Fruit fly (Drosophila melanogaster) whole organism, prepupa: ENCODE data around the gene CG42763.

Experiments
- Blimp-1 ChIP-seq: fragments of 200-800 bp; sonication (Bioruptor generic); optimal IDR thresholded peaks from 3 replicates; lab custom pipeline; 2017; ENCODE audit warnings: missing biosample characterization, missing genetic modification characterization, mild to moderate bottlenecking, moderate library complexity, missing genetic modification reagents
- CG10669 ChIP-seq: fragments of 200-800 bp; sonication (Bioruptor generic); optimal IDR thresholded peaks from 3 replicates; lab custom pipeline; 2018; ENCODE audit warnings: missing biosample characterization, mild to moderate bottlenecking, missing genetic modification characterization, moderate library complexity
- CG11762 ChIP-seq: fragments of 200-800 bp; sonication (Bioruptor generic); optimal IDR thresholded peaks from 3 replicates; lab custom pipeline; 2016; ENCODE audit warnings: missing biosample characterization, missing genetic modification characterization; ENCODE audit not compliant: insufficient read depth
- CG15336 ChIP-seq: fragments of 200-800 bp; sonication (Bioruptor generic); IDR thresholded peaks from 2 replicates; pipeline ENCODE4 v1.3.6; 2022; ENCODE audit warnings: missing biosample characterization, missing genetic modification characterization
- CG1621 ChIP-seq: fragments of 200-800 bp; sonication (Bioruptor generic); optimal IDR thresholded peaks from 3 replicates; lab custom pipeline; 2018; ENCODE audit warnings: missing biosample characterization, mild to moderate bottlenecking, missing genetic modification characterization
- CG16779 ChIP-seq: fragments of 200-800 bp; sonication (Bioruptor generic); optimal IDR thresholded peaks from 3 replicates; lab custom pipeline; 2017; ENCODE audit warnings: missing biosample characterization, mild to moderate bottlenecking, missing genetic modification characterization
- CG3032 ChIP-seq: fragments of 200-800 bp; optimal IDR thresholded peaks from 2 replicates; lab custom pipeline; 2019; ENCODE audit warnings: missing biosample characterization, mild to moderate bottlenecking, missing genetic modification characterization, moderate library complexity
- CG31627 ChIP-seq: fragments of 200-800 bp; sonication (Bioruptor generic); optimal IDR thresholded peaks from 3 replicates; lab custom pipeline; 2016; ENCODE audit warnings: missing biosample characterization, missing genetic modification characterization
- CG32006 ChIP-seq: fragments of 200-800 bp; sonication (Bioruptor generic); optimal IDR thresholded peaks from 3 replicates; lab custom pipeline; 2017; ENCODE audit warnings: missing biosample characterization, mild to moderate bottlenecking, missing genetic modification characterization
- CG34406 ChIP-seq: fragments of 200-800 bp; sonication (Bioruptor generic); optimal IDR thresholded peaks from 3 replicates; lab custom pipeline; 2016; ENCODE audit warnings: missing biosample characterization, missing genetic modification characterization
- CG3919 ChIP-seq: fragments of 200-800 bp; sonication (Bioruptor generic); optimal IDR thresholded peaks from 3 replicates; lab custom pipeline; 2016; ENCODE audit warnings: missing biosample characterization, missing genetic modification characterization
- CG4318 ChIP-seq: fragments of 200-800 bp; sonication (Bioruptor generic); optimal IDR thresholded peaks from 3 replicates; lab custom pipeline; 2017; ENCODE audit warnings: missing biosample characterization, mild to moderate bottlenecking, missing genetic modification characterization
- CG6163 ChIP-seq: fragments of 200-800 bp; sonication (Bioruptor generic); IDR thresholded peaks from 3 replicates; pipeline ENCODE4 v1.3.6; 2022; ENCODE audit warnings: missing biosample characterization, missing genetic modification characterization
- CG6276 ChIP-seq: fragments of 200-800 bp; sonication (Bioruptor generic); optimal IDR thresholded peaks from 2 replicates; lab custom pipeline; 2017; ENCODE audit warnings: missing biosample characterization, mild to moderate bottlenecking, missing genetic modification characterization
- CG6792 ChIP-seq: fragments of 200-800 bp; sonication (Bioruptor generic); optimal IDR thresholded peaks from 3 replicates; lab custom pipeline; 2016; ENCODE audit warnings: missing biosample characterization, missing genetic modification characterization
- CG6854 ChIP-seq: fragments of 200-800 bp; sonication (Bioruptor generic); optimal IDR thresholded peaks from 2 replicates; lab custom pipeline; 2017; ENCODE audit warnings: missing biosample characterization, mild to moderate bottlenecking, missing genetic modification characterization
- CG7368 ChIP-seq: fragments of 200-800 bp; sonication (Bioruptor generic); optimal IDR thresholded peaks from 3 replicates; lab custom pipeline; 2016; ENCODE audit warnings: missing biosample characterization, missing genetic modification characterization
- CG8119 ChIP-seq: fragments of 200-800 bp; sonication (Bioruptor generic); IDR thresholded peaks from 3 replicates; pipeline ENCODE4 v1.3.6; 2022; ENCODE audit warnings: missing biosample characterization, missing genetic modification characterization
- CG8319 ChIP-seq: fragments of 200-800 bp; sonication (Bioruptor generic); optimal IDR thresholded peaks from 3 replicates; lab custom pipeline; 2016; ENCODE audit warnings: missing biosample characterization, missing genetic modification characterization
- CG8632 ChIP-seq: fragments of 200-800 bp; sonication (Bioruptor generic); optimal IDR thresholded peaks from 3 replicates; lab custom pipeline; 2016; ENCODE audit warnings: missing biosample characterization, missing genetic modification characterization
- CG9139 ChIP-seq: fragments of 200-800 bp; sonication (Bioruptor generic); optimal IDR thresholded peaks from 3 replicates; lab custom pipeline; 2017; ENCODE audit warnings: missing biosample characterization, mild to moderate bottlenecking, missing genetic modification characterization
- Eip75B ChIP-seq: fragments of 200-800 bp; sonication (Bioruptor generic); optimal IDR thresholded peaks from 3 replicates; lab custom pipeline; 2016; ENCODE audit warnings: missing biosample characterization, missing genetic modification characterization
- Eip78C ChIP-seq: fragments of 200-800 bp; sonication (Bioruptor generic); peaks from one replicate; lab custom pipeline; 2016; ENCODE audit warnings: missing biosample characterization, missing genetic modification characterization
- Ets21C ChIP-seq: fragments of 200-800 bp; sonication (Bioruptor generic); optimal IDR thresholded peaks from 3 replicates; lab custom pipeline; 2016; ENCODE audit warnings: missing biosample characterization, missing genetic modification characterization
- Gug ChIP-seq: fragments of 200-800 bp; sonication (Bioruptor generic); IDR thresholded peaks from 2 replicates; pipeline ENCODE4 v1.3.6; 2022; ENCODE audit warnings: missing biosample characterization, missing genetic modification characterization
- Hr38 ChIP-seq: sonication (Bioruptor generic); optimal IDR thresholded peaks from 2 replicates; lab custom pipeline; 2016; ENCODE audit warnings: missing biosample characterization, missing genetic modification characterization
- Hr4 ChIP-seq: fragments of 200-800 bp; sonication (Bioruptor generic); optimal IDR thresholded peaks from 3 replicates; lab custom pipeline; 2016; ENCODE audit warnings: missing biosample characterization, missing genetic modification characterization
- Lpt ChIP-seq: fragments of 200-800 bp; sonication (Bioruptor generic); optimal IDR thresholded peaks from 3 replicates; lab custom pipeline; 2016; ENCODE audit warnings: missing biosample characterization, missing genetic modification characterization
- Smox ChIP-seq: fragments of 200-800 bp; sonication (Bioruptor generic); optimal IDR thresholded peaks from 3 replicates; lab custom pipeline; 2016; ENCODE audit warnings: missing biosample characterization, missing genetic modification characterization
- Sox14 ChIP-seq: fragments of 200-800 bp; sonication (Bioruptor generic); optimal IDR thresholded peaks from 3 replicates; lab custom pipeline; 2016; ENCODE audit warnings: missing biosample characterization, missing genetic modification characterization
- Sox15 ChIP-seq: fragments of 200-800 bp; sonication (Bioruptor generic); optimal IDR thresholded peaks from 3 replicates; lab custom pipeline; 2016; ENCODE audit warnings: missing biosample characterization, missing genetic modification characterization
- achi ChIP-seq: fragments of 200-800 bp; sonication (Bioruptor generic); optimal IDR thresholded peaks from 3 replicates; lab custom pipeline; 2016; ENCODE audit warnings: missing biosample characterization, missing genetic modification characterization
- acj6 ChIP-seq: fragments of 200-800 bp; sonication (Bioruptor generic); optimal IDR thresholded peaks from 3 replicates; lab custom pipeline; 2016; ENCODE audit warnings: missing biosample characterization, missing genetic modification characterization
- dac ChIP-seq: fragments of 200-800 bp; sonication (Bioruptor generic); optimal IDR thresholded peaks from 2 replicates; lab custom pipeline; 2017; ENCODE audit warnings: missing biosample characterization, mild to moderate bottlenecking, missing genetic modification characterization
- dsx ChIP-seq: fragments of 200-800 bp; optimal IDR thresholded peaks from 3 replicates; lab custom pipeline; 2019; ENCODE audit warnings: missing biosample characterization, mild to moderate bottlenecking, missing genetic modification characterization, moderate library complexity; ENCODE audit not compliant: poor library complexity, severe bottlenecking
- esn ChIP-seq: fragments of 200-800 bp; sonication (Bioruptor generic); optimal IDR thresholded peaks from 2 replicates; lab custom pipeline; 2016; ENCODE audit warnings: missing biosample characterization, mild to moderate bottlenecking, missing genetic modification characterization, moderate library complexity
- fd85E ChIP-seq: fragments of 200-800 bp; sonication (Bioruptor generic); optimal IDR thresholded peaks from 3 replicates; lab custom pipeline; 2016; ENCODE audit warnings: missing biosample characterization, missing genetic modification characterization
- net ChIP-seq: fragments of 200-800 bp; sonication (Bioruptor generic); optimal IDR thresholded peaks from 3 replicates; lab custom pipeline; 2016; ENCODE audit warnings: missing biosample characterization, missing genetic modification characterization
- pdm3 ChIP-seq: fragments of 200-800 bp; sonication (Bioruptor generic); optimal IDR thresholded peaks from 3 replicates; lab custom pipeline; 2016; ENCODE audit warnings: missing biosample characterization, missing genetic modification characterization
- salr ChIP-seq, 2 experiments: fragments of 200-800 bp; sonication (Bioruptor generic); optimal IDR thresholded peaks; 3 replicates each; lab custom pipeline; 2016 to 2018; ENCODE audit warnings: missing biosample characterization in 2 of 2, missing genetic modification characterization in 2 of 2, mild to moderate bottlenecking in 1 of 2
- spab ChIP-seq: fragments of 200-800 bp; sonication (Bioruptor generic); optimal IDR thresholded peaks from 2 replicates; lab custom pipeline; 2017; ENCODE audit warnings: missing biosample characterization, mild to moderate bottlenecking, missing genetic modification characterization, missing genetic modification reagents
- ss ChIP-seq, 2 experiments: fragments of 200-800 bp; sonication (Bioruptor generic); optimal IDR thresholded peaks; 2 replicates in 1 of 2; 3 replicates in 1 of 2; lab custom pipeline; 2017 to 2018; ENCODE audit warnings: mild to moderate bottlenecking in 2 of 2, missing biosample characterization in 2 of 2, missing genetic modification characterization in 2 of 2, moderate library complexity in 1 of 2
- svp ChIP-seq: fragments of 200-800 bp; sonication (Bioruptor generic); peaks from one replicate; lab custom pipeline; 2016; ENCODE audit warnings: missing biosample characterization, missing genetic modification characterization
- vri ChIP-seq: fragments of 200-800 bp; sonication (Bioruptor generic); optimal IDR thresholded peaks from 3 replicates; lab custom pipeline; 2016; ENCODE audit warnings: missing biosample characterization, mild to moderate bottlenecking, missing genetic modification characterization

The CG42763 gene

DNA sequence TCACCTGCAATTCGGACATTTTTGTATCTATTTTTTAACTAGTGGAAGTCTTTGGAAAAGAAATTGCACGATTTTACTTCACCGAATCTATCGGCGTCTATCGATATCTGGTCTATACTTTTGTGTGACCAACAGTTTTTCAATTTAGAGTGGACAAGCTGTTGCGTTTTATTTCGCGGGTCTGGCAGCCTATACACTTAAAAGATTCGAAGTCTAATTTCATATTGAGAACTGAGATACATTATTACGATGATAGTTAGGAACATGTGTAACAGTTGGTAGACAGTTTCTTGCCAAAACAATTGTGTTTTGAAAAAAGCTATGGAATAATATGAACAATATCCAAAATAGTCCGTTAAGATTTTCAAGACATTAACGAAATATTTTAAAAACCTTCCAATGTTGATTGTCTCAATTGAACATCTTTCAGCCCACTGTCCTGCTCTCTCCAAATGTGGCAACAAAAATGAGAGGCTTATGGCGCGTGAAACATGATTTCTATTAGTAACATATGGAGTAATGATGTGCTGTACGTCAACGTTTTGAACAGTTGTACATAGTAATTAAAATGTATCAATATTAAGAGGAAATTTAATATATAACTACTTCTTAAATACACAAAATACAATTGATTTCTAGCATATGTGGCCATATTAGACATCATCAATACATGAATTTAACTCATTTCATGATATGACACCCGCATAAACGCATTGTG, 17.6 kb upstream of the CG42763 start, which contains the start of gene Acbp1 (continued):
- TF ChIP-seq CG15336 (peak; percentile 97), Lpt (GFP tag; lab: Kevin White, UChicago) (peak; percentile 95), Eip78C (GFP tag; lab: Kevin White, UChicago) (peak; percentile 99), CG1621 (tag; lab: Kevin White, UChicago) (peak; percentile 94), acj6 (GFP tag; lab: Kevin White, UChicago) (peak; percentile 94), dsx (GFP tag; lab: Kevin White, UChicago) (peak; percentile 96), Ets21C (GFP tag; lab: Kevin White, UChicago) (peak; percentile 93), CG34406 (GFP tag; lab: Kevin White, UChicago) (peak; percentile 97), spab (GFP tag; lab: Kevin White, UChicago) (peak; percentile 95), CG3919 (GFP tag; lab: Kevin White, UChicago) (peak; percentile 96), Sox15 (GFP tag; lab: Kevin White, UChicago) (peak; percentile 89), CG9139 (GFP tag; lab: Kevin White, UChicago) (peak; percentile 95), CG11762 (GFP tag; lab: Kevin White, UChicago) (peak; percentile 90), CG6163 (GFP tag; lab: Robert Waterston, UW) (peak; percentile 95), pdm3 (peak; percentile 94)

DNA sequence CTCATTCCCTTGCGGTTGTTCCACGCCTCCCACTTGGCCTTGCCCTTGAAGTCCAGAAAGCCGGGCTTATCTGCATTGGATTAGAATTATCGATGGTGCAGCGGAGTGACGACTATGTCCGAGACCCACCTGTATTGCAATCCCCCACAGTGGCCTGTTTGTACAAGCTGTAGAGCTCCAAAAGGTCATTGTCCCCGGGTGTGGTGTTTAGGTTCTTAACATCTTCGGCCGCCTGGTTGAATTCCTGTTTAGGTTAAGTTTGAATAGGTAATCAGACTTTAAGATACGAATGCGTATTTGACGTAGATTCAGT, 17.0 kb upstream of the CG42763 start:
- TF ChIP-seq CG6276 (GFP tag; lab: Kevin White, UChicago) (no peak), salr (GFP tag; optimal IDR thresholded peaks at IDR 0.05; lab: Kevin White, UChicago) (no peak), Eip78C (GFP tag; lab: Kevin White, UChicago) (no peak), CG3919 (GFP tag; lab: Kevin White, UChicago) (no peak), CG34406 (GFP tag; lab: Kevin White, UChicago) (no peak)

dm6 chr2L:8159498-8159897, 14.6 kb upstream of the CG42763 start, which contains the start of the genes PAPLA1 and Rbsn-5:
Gene PAPLA1 (minus strand): TSS chr2L:8159638.
Gene Rbsn-5 (plus strand): TSS chr2L:8159832.
- TF ChIP-seq CG16779 (tag; lab: Kevin White, UChicago) (peak; percentile 74), Sox14 (GFP tag; lab: Kevin White, UChicago) (peak; percentile 96), CG15336 (peak; percentile 82), esn (peak; percentile 97), Sox15 (GFP tag; lab: Kevin White, UChicago) (peak; percentile 93), dsx (GFP tag; lab: Kevin White, UChicago) (peak; percentile 84), CG8632 (GFP tag; lab: Kevin White, UChicago) (peak; percentile 87), net (GFP tag; lab: Kevin White, UChicago) (peak; percentile 91), CG7368 (GFP tag; lab: Kevin White, UChicago) (peak; percentile 90), Eip75B (GFP tag; lab: Kevin White, UChicago) (peak; percentile 95), CG31627 (GFP tag; lab: Kevin White, UChicago) (peak; percentile 98), CG11762 (GFP tag; lab: Kevin White, UChicago) (peak; percentile 90), Hr38 (GFP tag; lab: Kevin White, UChicago) (peak; percentile 76), CG8119 (GFP tag; lab: Robert Waterston, UW) (peak; percentile 79), Hr4 (GFP tag; lab: Kevin White, UChicago) (peak; percentile 96), fd85E (GFP tag; lab: Kevin White, UChicago) (peak; percentile 68), Gug (GFP tag; lab: Robert Waterston, UW) (peak; percentile 88), Eip78C (GFP tag; lab: Kevin White, UChicago) (peak; percentile 97), spab (GFP tag; lab: Kevin White, UChicago) (peak; percentile 78), CG6163 (GFP tag; lab: Robert Waterston, UW) (peak; percentile 94), svp (peak; percentile 98), Smox (GFP tag; lab: Kevin White, UChicago) (peak; percentile 94), CG3919 (GFP tag; lab: Kevin White, UChicago) (peak; percentile 95), ss (GFP tag; optimal IDR thresholded peaks at IDR 0.05; lab: Kevin White, UChicago) (peak; percentile 80 to 86), CG10669 (GFP tag; lab: Kevin White, UChicago) (peak; percentile 91), CG6792 (GFP tag; lab: Kevin White, UChicago) (peak; percentile 92), Blimp-1 (GFP tag; lab: Kevin White, UChicago) (peak; percentile 75), CG32006 (GFP tag; lab: Kevin White, UChicago) (peak; percentile 93), CG1621 (tag; lab: Kevin White, UChicago) (peak; percentile 89), achi (peak; percentile 93), vri (GFP tag; lab: Kevin White, UChicago) (peak; percentile 92), CG3032 (tag; lab: Kevin White, UChicago) (peak; percentile 94), dac (GFP tag; lab: Kevin White, UChicago) (peak; percentile 89), CG6854 (GFP tag; lab: Kevin White, UChicago) (peak; percentile 85), CG4318 (GFP tag; lab: Kevin White, UChicago) (peak; percentile 82), pdm3 (peak; percentile 96), CG8319 (GFP tag; lab: Kevin White, UChicago) (peak; percentile 91), CG6276 (GFP tag; lab: Kevin White, UChicago) (peak; percentile 73)
